Fruit fly (Drosophila melanogaster) whole organism, prepupa: ENCODE results near the gene Dhc93AB.

Source experiments
- CG10669 ChIP-seq: fragments of 200-800 bp; sonication (Bioruptor generic); optimal IDR thresholded peaks from 3 replicates; lab custom pipeline; 2018; ENCODE audit warnings: missing biosample characterization, mild to moderate bottlenecking, missing genetic modification characterization, moderate library complexity
- CG6808 ChIP-seq: fragments of 200-800 bp; sonication (Bioruptor generic); optimal IDR thresholded peaks from 3 replicates; lab custom pipeline; 2017; ENCODE audit warnings: missing biosample characterization, missing genetic modification characterization, mild to moderate bottlenecking, moderate library complexity, missing genetic modification reagents
- CG7368 ChIP-seq: fragments of 200-800 bp; sonication (Bioruptor generic); optimal IDR thresholded peaks from 3 replicates; lab custom pipeline; 2016; ENCODE audit warnings: missing biosample characterization, missing genetic modification characterization
- Smox ChIP-seq: fragments of 200-800 bp; sonication (Bioruptor generic); optimal IDR thresholded peaks from 3 replicates; lab custom pipeline; 2016; ENCODE audit warnings: missing biosample characterization, missing genetic modification characterization
- Sox14 ChIP-seq: fragments of 200-800 bp; sonication (Bioruptor generic); optimal IDR thresholded peaks from 3 replicates; lab custom pipeline; 2016; ENCODE audit warnings: missing biosample characterization, missing genetic modification characterization
- net ChIP-seq: fragments of 200-800 bp; sonication (Bioruptor generic); optimal IDR thresholded peaks from 3 replicates; lab custom pipeline; 2016; ENCODE audit warnings: missing biosample characterization, missing genetic modification characterization
- pdm3 ChIP-seq: fragments of 200-800 bp; sonication (Bioruptor generic); optimal IDR thresholded peaks from 3 replicates; lab custom pipeline; 2016; ENCODE audit warnings: missing biosample characterization, missing genetic modification characterization
- vri ChIP-seq: fragments of 200-800 bp; sonication (Bioruptor generic); optimal IDR thresholded peaks from 3 replicates; lab custom pipeline; 2016; ENCODE audit warnings: missing biosample characterization, mild to moderate bottlenecking, missing genetic modification characterization

DNA sequence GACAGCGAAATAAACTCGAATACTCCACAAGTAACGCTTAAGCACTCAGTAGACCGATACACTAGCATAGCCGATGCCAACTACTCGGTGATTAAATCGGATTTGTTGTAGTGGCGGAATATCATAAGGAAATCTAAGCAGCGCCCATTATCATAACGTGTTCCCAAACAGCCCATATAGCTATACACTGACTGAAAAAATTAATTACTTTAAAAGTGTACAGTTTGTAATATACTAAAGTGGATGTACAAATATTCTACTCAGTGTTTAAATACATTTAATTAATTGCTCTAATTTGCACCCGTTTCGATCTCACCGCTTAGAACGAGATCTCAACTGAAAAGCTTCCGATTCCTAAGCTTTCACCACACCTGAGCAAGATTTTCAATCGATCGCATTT lies 6.4 kb upstream of the Dhc93AB start, which contains the start of gene CG7079:
- no peak for TF ChIP-seq CG7368 (GFP tag; lab: Kevin White, UChicago)
- TF ChIP-seq Sox14 (GFP tag; lab: Kevin White, UChicago) = no peak
- TF ChIP-seq CG10669 = no peak
- TF ChIP-seq net (GFP tag; lab: Kevin White, UChicago) = no peak
- TF ChIP-seq vri = no peak
- TF ChIP-seq pdm3 (GFP tag; lab: Kevin White, UChicago) = no peak
- no peak for TF ChIP-seq CG6808 (GFP tag; lab: Kevin White, UChicago)
- no peak for TF ChIP-seq Smox (GFP tag; lab: Kevin White, UChicago)
